Fruit fly (Drosophila melanogaster): Measurements from ENCODE around the gene CG32086.

CG32086 gene

dm6 chr3L:11591131-11591530, 7.3 kb upstream of the CG32086 start, which contains the start of gene CG33268:
TSS of gene CG33268 (minus strand) at chr3L:11591231.
- no peak for TF ChIP-seq C15 (GFP tag; IDR thresholded peaks at IDR 0.05)
- TF ChIP-seq YL-1 (GFP tag; optimal IDR thresholded peaks at IDR 0.05), result no peak
- TF ChIP-seq CG6854 (GFP tag; optimal IDR thresholded peaks at IDR 0.05), result no peak
- no peak for TF ChIP-seq knrl (GFP tag; IDR thresholded peaks at IDR 0.05; ENCODE audit: partially characterized antibody)
- TF ChIP-seq Asciz (GFP tag; optimal IDR thresholded peaks at IDR 0.05), result no peak
- no peak for TF ChIP-seq Side (GFP tag; optimal IDR thresholded peaks at IDR 0.05)
- no peak for TF ChIP-seq ash1 (GFP tag; optimal IDR thresholded peaks at IDR 0.05)
- no peak for TF ChIP-seq stc (GFP tag; IDR thresholded peaks at IDR 0.05)
- TF ChIP-seq NFAT (GFP tag; IDR thresholded peaks at IDR 0.05), result no peak
- TF ChIP-seq CG7786 (GFP tag; optimal IDR thresholded peaks at IDR 0.05), result no peak
- no peak for TF ChIP-seq CG12391 (tag; optimal IDR thresholded peaks at IDR 0.05)
- TF ChIP-seq CG2889 (GFP tag; IDR thresholded peaks at IDR 0.05), result no peak
- no peak for TF ChIP-seq CG17359 (tag; optimal IDR thresholded peaks at IDR 0.05)
- no peak for TF ChIP-seq ara (GFP tag; IDR thresholded peaks at IDR 0.05)
- no peak for TF ChIP-seq jumu (GFP tag; optimal IDR thresholded peaks at IDR 0.05)
- TF ChIP-seq Sox100B (GFP tag; optimal IDR thresholded peaks at IDR 0.05), result no peak

- TF ChIP-seq Ets65A (GFP tag) (peak; percentile 15), klu (GFP tag; IDR thresholded peaks at IDR 0.05) (0 out of 2 replicates have a peak, but pooled peaks have one; percentile 9)
Observed at dm6 chr3L:11589395-11589794, 5.5 kb upstream of the CG32086 start, which contains the start of gene CG7377. TSS of gene CG7377 (plus strand) at chr3L:11589695.

- TF ChIP-seq Ptx1 (GFP tag; IDR thresholded peaks at IDR 0.05) (no peak), Ets65A (GFP tag) (peak; percentile 60), PHDP (tag; optimal IDR thresholded peaks at IDR 0.05) (peak; percentile 14), CG3281 (GFP tag; optimal IDR thresholded peaks at IDR 0.05) (peak; percentile 14), CG8290 (GFP tag; optimal IDR thresholded peaks at IDR 0.05) (no peak), CG8290 (tag; optimal IDR thresholded peaks at IDR 0.05) (no peak), BtbVII (GFP tag; optimal IDR thresholded peaks at IDR 0.05) (no peak), lab (GFP tag; optimal IDR thresholded peaks at IDR 0.05) (peak; percentile 27), CG12236 (GFP tag; optimal IDR thresholded peaks at IDR 0.05) (no peak), Myb (GFP tag; optimal IDR thresholded peaks at IDR 0.05) (no peak), chinmo (GFP tag; IDR thresholded peaks at IDR 0.05; ENCODE audit: partially characterized antibody) (0 out of 4 replicates have a peak, but pooled peaks have one; percentile 36), sens (GFP tag) (peak; percentile 80), Sry-β (GFP tag; optimal IDR thresholded peaks at IDR 0.05) (peak; percentile 76), row (GFP tag; IDR thresholded peaks at IDR 0.05) (0 out of 3 replicates have a peak, but pooled peaks have one; percentile 14), Camta (GFP tag; optimal IDR thresholded peaks at IDR 0.05) (peak; percentile 15), vvl (GFP tag; IDR thresholded peaks at IDR 0.05) (0 out of 2 replicates have a peak, but pooled peaks have one; percentile 10), Med (GFP tag) (peak; percentile 64), gcm (GFP tag; optimal IDR thresholded peaks at IDR 0.05) (peak; percentile 60), Blimp-1 (GFP tag; optimal IDR thresholded peaks at IDR 0.05) (peak; percentile 3), HLHmδ (GFP tag; optimal IDR thresholded peaks at IDR 0.05) (peak; percentile 18), ATbp (GFP tag; optimal IDR thresholded peaks at IDR 0.05) (peak; percentile 11), pan (optimal IDR thresholded peaks at IDR 0.05) (no peak), pan (GFP tag; optimal IDR thresholded peaks at IDR 0.05 in 1 of 2, IDR thresholded peaks at IDR 0.05 in 1 of 2) (no peak), Nf-YA (GFP tag; IDR thresholded peaks at IDR 0.05) (peak; percentile 44; the same call in 1 of the 2 replicates)
Observed at dm6 chr3L:11588594-11588993, 4.7 kb upstream of the CG32086 start.
